Fruit fly (Drosophila melanogaster) Kc167 (cell line): ENCODE data around the gene GstD6.

Experiments used
- Myc ChIP-seq: fragments of >200 bp; optimal IDR thresholded peaks from 2 replicates; lab custom pipeline; 2017; ENCODE audit warnings: missing external identifiers
- h ChIP-seq: fragments of >200 bp; optimal IDR thresholded peaks from 3 replicates; lab custom pipeline; 2018; ENCODE audit warnings: missing external identifiers
- psq ChIP-seq: fragments of >200 bp; optimal IDR thresholded peaks from 2 replicates; lab custom pipeline; 2017; ENCODE audit warnings: missing external identifiers
- ttk ChIP-seq: sonication (Bioruptor generic); optimal IDR thresholded peaks from 2 replicates; lab custom pipeline; 2017; ENCODE audit warnings: missing external identifiers

dm6 chr3R:12383036-12383435 is 6.1 kb downstream of the GstD6 start, which contains the start of gene GstD11:
- TF ChIP-seq psq (lab: Kevin White, UChicago) (no peak), h (lab: Kevin White, UChicago) (no peak), ttk (lab: Kevin White, UChicago) (no peak), Myc (lab: Kevin White, UChicago) (no peak)
